Fruit fly (Drosophila melanogaster): ENCODE measurements around the gene epsilonCOP.

Gene epsilonCOP

DNA sequence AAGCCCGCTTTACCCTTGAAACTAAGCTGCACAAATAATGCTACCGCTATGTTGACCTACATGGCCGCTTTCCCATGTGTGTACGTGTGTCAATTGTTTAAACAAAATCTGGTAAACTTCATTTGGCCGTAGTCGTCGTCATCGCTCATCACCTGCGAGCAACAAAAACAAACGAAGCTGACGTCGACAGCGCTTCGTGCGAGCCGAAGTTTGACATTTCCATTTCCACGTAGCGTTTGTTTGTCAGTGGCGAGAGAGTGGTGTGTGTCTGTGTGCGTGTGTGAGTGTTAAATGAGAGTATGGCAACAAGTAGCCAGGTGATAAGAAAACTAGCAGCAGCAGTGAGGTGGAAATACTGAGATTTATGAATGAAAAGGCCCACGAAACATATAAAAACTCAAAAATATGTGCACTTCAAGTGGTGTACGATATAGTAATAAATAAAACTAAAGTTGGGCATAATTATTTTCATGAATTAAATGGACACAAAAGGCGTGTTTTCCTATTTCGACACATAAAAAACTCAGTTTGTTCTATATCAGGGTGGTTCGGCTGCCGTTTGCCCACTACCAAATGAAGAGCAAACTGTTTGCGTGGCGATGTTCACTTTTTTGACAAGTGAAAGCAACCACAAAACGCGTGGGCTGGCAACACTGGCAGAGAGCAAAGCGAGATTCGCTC, 9.5 kb upstream of the epsilonCOP start (continued):
- TF ChIP-seq Xbp1 (GFP tag; optimal IDR thresholded peaks at IDR 0.05) (peak; percentile 27), h (optimal IDR thresholded peaks at IDR 0.05) (no peak), CG15269 (tag; optimal IDR thresholded peaks at IDR 0.05) (peak; percentile 32), CG11504 (tag; optimal IDR thresholded peaks at IDR 0.05) (peak; percentile 85), rib (GFP tag; IDR thresholded peaks at IDR 0.05) (no peak), Spps (tag; optimal IDR thresholded peaks at IDR 0.05) (no peak), CG4730 (GFP tag; IDR thresholded peaks at IDR 0.05) (no peak), CkIIα-i1 (GFP tag; IDR thresholded peaks at IDR 0.05) (no peak), ci (GFP tag; IDR thresholded peaks at IDR 0.05) (peak; percentile 55; the same call in 2 of the 3 replicates), CG34422 (GFP tag; IDR thresholded peaks at IDR 0.05) (peak; percentile 14; the same call in 1 of the 3 replicates), Doc2 (GFP tag; IDR thresholded peaks at IDR 0.05) (no peak), twi (tag; optimal IDR thresholded peaks at IDR 0.05) (peak; percentile 2), kah (GFP tag; optimal IDR thresholded peaks at IDR 0.05) (peak; percentile 91), jing (GFP tag; optimal IDR thresholded peaks at IDR 0.05) (no peak), jumu (GFP tag; optimal IDR thresholded peaks at IDR 0.05) (no peak), vvl (GFP tag; IDR thresholded peaks at IDR 0.05) (peak; percentile 61; the same call in 1 of the 2 replicates), tna (GFP tag; IDR thresholded peaks at IDR 0.05; ENCODE audit: partially characterized antibody) (no peak), nerfin-2 (GFP tag; IDR thresholded peaks at IDR 0.05; ENCODE audit: partially characterized antibody) (no peak), gt (GFP tag; IDR thresholded peaks at IDR 0.05) (no peak), Ptx1 (GFP tag; IDR thresholded peaks at IDR 0.05) (no peak), CG8765 (GFP tag; IDR thresholded peaks at IDR 0.05) (no peak), lola (GFP tag; optimal IDR thresholded peaks at IDR 0.05) (no peak), tin (GFP tag; optimal IDR thresholded peaks at IDR 0.05) (no peak), E2f1 (GFP tag; IDR thresholded peaks at IDR 0.05) (no peak), Bteb2 (GFP tag; optimal IDR thresholded peaks at IDR 0.05) (no peak), CG30403 (GFP tag; optimal IDR thresholded peaks at IDR 0.05) (peak; percentile 18), CG2129 (GFP tag; IDR thresholded peaks at IDR 0.05; ENCODE audit: partially characterized antibody) (no peak), Stat92E (GFP tag; optimal IDR thresholded peaks at IDR 0.05) (no peak), crc (GFP tag; optimal IDR thresholded peaks at IDR 0.05) (no peak), sqz (GFP tag; optimal IDR thresholded peaks at IDR 0.05) (peak; percentile 44), CG9797 (GFP tag; optimal IDR thresholded peaks at IDR 0.05) (no peak), Myb (GFP tag; optimal IDR thresholded peaks at IDR 0.05) (no peak), sd (tag; optimal IDR thresholded peaks at IDR 0.05) (peak; percentile 20), CG10274 (GFP tag; optimal IDR thresholded peaks at IDR 0.05) (no peak), al (GFP tag; IDR thresholded peaks at IDR 0.05) (no peak), CG10654 (GFP tag; optimal IDR thresholded peaks at IDR 0.05) (no peak), bcd (GFP tag; optimal IDR thresholded peaks at IDR 0.05) (no peak), CG17385 (GFP tag; optimal IDR thresholded peaks at IDR 0.05) (peak; percentile 20), CG17186 (GFP tag; optimal IDR thresholded peaks at IDR 0.05) (no peak), CG43689 (GFP tag; IDR thresholded peaks at IDR 0.05) (no peak), Atf6 (GFP tag; IDR thresholded peaks at IDR 0.05) (0 out of 2 replicates have a peak, but pooled peaks have one; percentile 6), CG16779 (GFP tag; IDR thresholded peaks at IDR 0.05) (no peak), Trl (optimal IDR thresholded peaks at IDR 0.05) (peak; percentile 55 to 82), Trl (GFP tag; optimal IDR thresholded peaks at IDR 0.05) (no peak), MBD-R2 (GFP tag; IDR thresholded peaks at IDR 0.05) (no peak), CG9817 (tag; optimal IDR thresholded peaks at IDR 0.05) (peak; percentile 18), GATAe (GFP tag; conservative IDR thresholded peaks at IDR 0.05) (no peak), CG7987 (GFP tag; optimal IDR thresholded peaks at IDR 0.05) (peak; percentile 85), Usf (GFP tag; optimal IDR thresholded peaks at IDR 0.05) (no peak), vfl (GFP tag; optimal IDR thresholded peaks at IDR 0.05) (no peak), toy (GFP tag; IDR thresholded peaks at IDR 0.05) (no peak)

Data from whole organism, embryonic.